Worm (Caenorhabditis elegans) whole organism, L1 larva: ENCODE measurements around the gene natc-1.

Experiments used
- Y116A8C.19 ChIP-seq: sonication (generic microtip); optimal IDR thresholded peaks from 2 replicates; lab custom pipeline; 2016; ENCODE audit warnings: missing compliant biosample characterization, missing genetic modification characterization, borderline replicate concordance
- blmp-1 ChIP-seq: fragments of 150-350 bp; optimal IDR thresholded peaks from 2 replicates; lab custom pipeline; 2014; ENCODE audit warnings: missing biosample characterization, missing genetic modification characterization
- nhr-11 ChIP-seq: fragments of 150-350 bp; optimal IDR thresholded peaks from 2 replicates; lab custom pipeline; 2014; ENCODE audit warnings: missing biosample characterization, missing genetic modification characterization
- skn-1 ChIP-seq: fragments of 150-350 bp; optimal IDR thresholded peaks from 2 replicates; lab custom pipeline; 2014; ENCODE audit warnings: missing biosample characterization, missing genetic modification characterization
- snpc-4 ChIP-seq: fragments of 150-350 bp; optimal IDR thresholded peaks from 2 replicates; lab custom pipeline; 2014; ENCODE audit warnings: missing biosample characterization, missing genetic modification characterization
- unc-62 ChIP-seq: fragments of 150-350 bp; optimal IDR thresholded peaks from 2 replicates; lab custom pipeline; 2014; ENCODE audit warnings: missing biosample characterization, missing genetic modification reagents, missing genetic modification characterization
- zag-1 ChIP-seq: fragments of 150-350 bp; optimal IDR thresholded peaks from 2 replicates; lab custom pipeline; 2014; ENCODE audit warnings: missing biosample characterization, missing genetic modification characterization

ce11 chrV:8417271-8417670 is 44.9 kb upstream of the natc-1 start:
- TF ChIP-seq skn-1: no peak
- no peak for TF ChIP-seq nhr-11
- TF ChIP-seq snpc-4: no peak
- TF ChIP-seq unc-62 (GFP tag; lab: Kevin White, UChicago): no peak
- no peak for TF ChIP-seq Y116A8C.19 (tag; lab: Kevin White, UChicago)
- TF ChIP-seq zag-1 (tag; lab: Kevin White, UChicago): no peak
- TF ChIP-seq blmp-1 (tag; lab: Kevin White, UChicago): no peak
